Worm (Caenorhabditis elegans) whole organism, L2 larva: Measurements from ENCODE around the gene C49F8.3.

Experiments used
- C34F6.9 ChIP-seq: fragments of 150-350 bp; optimal IDR thresholded peaks from 2 replicates; lab custom pipeline; 2014; ENCODE audit warnings: missing biosample characterization, missing genetic modification characterization
- R02D3.7 ChIP-seq: fragments of 150-350 bp; optimal IDR thresholded peaks from 2 replicates; lab custom pipeline; 2014; ENCODE audit warnings: missing biosample characterization, missing genetic modification characterization
- egl-27 ChIP-seq: sonication (generic microtip); optimal IDR thresholded peaks from 3 replicates; lab custom pipeline; 2017; ENCODE audit warnings: missing biosample characterization, missing genetic modification reagents, missing genetic modification characterization
- mab-5 ChIP-seq: fragments of 150-350 bp; optimal IDR thresholded peaks from 2 replicates; lab custom pipeline; 2014; ENCODE audit warnings: missing biosample characterization, missing genetic modification characterization
- nhr-11 ChIP-seq: fragments of 150-350 bp; optimal IDR thresholded peaks from 2 replicates; lab custom pipeline; 2014; ENCODE audit warnings: missing biosample characterization, missing genetic modification characterization
- nhr-12 ChIP-seq: fragments of 150-350 bp; optimal IDR thresholded peaks from 2 replicates; lab custom pipeline; 2014; ENCODE audit warnings: missing biosample characterization, missing genetic modification characterization
- nhr-237 ChIP-seq: fragments of 150-350 bp; optimal IDR thresholded peaks from 2 replicates; lab custom pipeline; 2014; ENCODE audit warnings: missing biosample characterization, missing genetic modification characterization
- nhr-77 ChIP-seq: fragments of 150-350 bp; optimal IDR thresholded peaks from 2 replicates; lab custom pipeline; 2014; ENCODE audit warnings: missing biosample characterization, missing genetic modification characterization
- sma-9 ChIP-seq, 2 experiments: fragments of 150-350 bp in 1 of 2; sonication (generic microtip) in 1 of 2; optimal IDR thresholded peaks; 2 replicates each; lab custom pipeline; 2014 to 2016; ENCODE audit warnings: missing genetic modification characterization in 2 of 2, mild to moderate bottlenecking in 1 of 2, missing biosample characterization in 1 of 2, missing compliant biosample characterization in 1 of 2, missing genetic modification reagents in 1 of 2, moderate library complexity in 1 of 2
- snpc-4 ChIP-seq: fragments of 150-350 bp; optimal IDR thresholded peaks from 2 replicates; lab custom pipeline; 2014; ENCODE audit warnings: missing biosample characterization, missing genetic modification characterization
- ztf-11 ChIP-seq: sonication (generic microtip); optimal IDR thresholded peaks from 2 replicates; lab custom pipeline; 2017; ENCODE audit warnings: missing biosample characterization, missing genetic modification characterization
- ztf-4 ChIP-seq: fragments of 150-350 bp; optimal IDR thresholded peaks from 2 replicates; lab custom pipeline; 2014; ENCODE audit warnings: missing biosample characterization, missing genetic modification characterization

DNA sequence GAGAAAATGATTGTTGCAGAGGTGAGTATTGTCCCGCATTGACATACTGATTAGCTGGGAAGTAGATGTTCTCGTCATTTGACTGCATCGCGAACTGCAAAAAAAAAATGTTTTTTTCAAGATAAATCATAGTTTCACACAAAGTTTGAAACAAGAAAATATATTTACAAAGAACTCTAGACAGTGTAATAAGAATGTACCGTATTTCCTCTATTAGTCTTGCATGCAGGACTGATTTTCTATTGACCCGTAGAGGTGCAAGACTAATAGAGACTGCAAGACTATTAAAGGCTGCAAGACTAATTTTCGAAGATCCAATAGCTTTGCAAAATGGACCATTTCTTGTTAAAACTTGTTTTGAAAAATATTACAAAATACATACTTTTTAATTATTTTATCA lies 36.0 kb upstream of the C49F8.3 start, which contains the start of gene fkh-3:
- no peak for TF ChIP-seq ztf-11
- no peak for TF ChIP-seq egl-27 (tag; lab: Kevin White, UChicago)
- TF ChIP-seq nhr-11 (tag; lab: Kevin White, UChicago), result no peak
- no peak for TF ChIP-seq C34F6.9
- no peak for TF ChIP-seq nhr-77 (tag; lab: Kevin White, UChicago)
- no peak for TF ChIP-seq snpc-4 (tag; lab: Kevin White, UChicago)
- no peak for TF ChIP-seq ztf-4
- no peak for TF ChIP-seq mab-5 (tag; lab: Kevin White, UChicago)
- no peak for TF ChIP-seq sma-9 (GFP tag; optimal IDR thresholded peaks at IDR 0.05; lab: Kevin White, UChicago)
- TF ChIP-seq sma-9 (tag; optimal IDR thresholded peaks at IDR 0.05; lab: Kevin White, UChicago), result no peak
- no peak for TF ChIP-seq nhr-237
- no peak for TF ChIP-seq nhr-12 (tag; lab: Kevin White, UChicago)
- TF ChIP-seq R02D3.7, result no peak
